Fruit fly (Drosophila melanogaster): ENCODE results near the gene dos.

DNA sequence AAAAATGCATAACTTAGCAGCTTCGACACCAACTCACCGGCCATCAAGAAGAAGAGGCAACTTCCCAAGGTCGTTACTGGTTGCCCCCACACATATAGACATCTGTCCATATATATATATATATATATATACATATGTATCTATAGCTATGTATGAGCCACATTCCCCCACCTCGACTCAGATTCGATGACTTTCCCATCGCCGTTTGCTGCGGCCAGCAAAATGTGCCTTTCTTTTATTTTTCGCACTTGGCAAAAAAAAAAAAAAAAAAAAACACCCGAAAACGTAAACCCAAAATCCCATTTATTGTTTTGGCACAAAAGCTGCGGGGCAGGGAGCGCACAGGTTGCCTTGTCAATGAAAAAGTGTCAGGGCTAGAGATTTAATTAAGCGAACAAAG, 14.5 kb upstream of the dos start:
- TF ChIP-seq ovo (GFP tag; optimal IDR thresholded peaks at IDR 0.05), result no peak
- TF ChIP-seq Hr96 (GFP tag; optimal IDR thresholded peaks at IDR 0.05), result no peak
- TF ChIP-seq CG12768 (GFP tag; optimal IDR thresholded peaks at IDR 0.05), result no peak
- no peak for TF ChIP-seq cic (GFP tag; optimal IDR thresholded peaks at IDR 0.05)
- TF ChIP-seq CG7045 (GFP tag; optimal IDR thresholded peaks at IDR 0.05), result no peak
- TF ChIP-seq CG14711 (tag; optimal IDR thresholded peaks at IDR 0.05), result no peak
- TF ChIP-seq CG1620 (GFP tag; optimal IDR thresholded peaks at IDR 0.05), result no peak
